Worm (Caenorhabditis elegans) whole organism, late embryonic: ENCODE results near the gene K03B8.6.

Source experiments
- T23F11.4 ChIP-seq: fragments of 200-800 bp; sonication (Bioruptor generic); optimal IDR thresholded peaks from 2 replicates; lab custom pipeline; 2018; ENCODE audit warnings: mild to moderate bottlenecking, missing genetic modification characterization, missing compliant biosample characterization
- ama-1 ChIP-seq: fragments of 150-350 bp; optimal IDR thresholded peaks from 2 replicates; lab custom pipeline; 2014
- ceh-30 ChIP-seq: fragments of 150-350 bp; optimal IDR thresholded peaks from 2 replicates; lab custom pipeline; 2014; ENCODE audit warnings: missing biosample characterization, missing genetic modification characterization
- ceh-6 ChIP-seq: fragments of 200-800 bp; sonication (Bioruptor generic); optimal IDR thresholded peaks from 2 replicates; lab custom pipeline; 2018; ENCODE audit warnings: mild to moderate bottlenecking, missing genetic modification characterization, missing compliant biosample characterization
- dmd-4 ChIP-seq: sonication (generic microtip); optimal IDR thresholded peaks from 2 replicates; lab custom pipeline; 2016; ENCODE audit warnings: borderline replicate concordance, missing genetic modification characterization, missing compliant biosample characterization
- hlh-13 ChIP-seq: fragments of 200-800 bp; sonication (Bioruptor generic); optimal IDR thresholded peaks from 2 replicates; lab custom pipeline; 2018; ENCODE audit warnings: mild to moderate bottlenecking, missing genetic modification characterization, missing compliant biosample characterization
- hlh-6 ChIP-seq: sonication (generic microtip); optimal IDR thresholded peaks from 2 replicates; lab custom pipeline; 2016; ENCODE audit warnings: missing genotype, missing genetic modification characterization, missing compliant biosample characterization
- hlh-8 ChIP-seq: sonication (generic microtip); optimal IDR thresholded peaks from 2 replicates; lab custom pipeline; 2016; ENCODE audit warnings: missing genotype, missing genetic modification characterization, missing compliant biosample characterization
- lim-6 ChIP-seq: sonication (generic microtip); optimal IDR thresholded peaks from 2 replicates; lab custom pipeline; 2016; ENCODE audit warnings: missing genetic modification characterization, missing compliant biosample characterization
- lin-11 ChIP-seq: fragments of 200-800 bp; sonication (Bioruptor generic); optimal IDR thresholded peaks from 2 replicates; lab custom pipeline; 2018; ENCODE audit warnings: mild to moderate bottlenecking, missing genetic modification characterization, missing compliant biosample characterization
- pat-9 ChIP-seq: fragments of 200-800 bp; sonication (Bioruptor generic); optimal IDR thresholded peaks from 2 replicates; lab custom pipeline; 2018; ENCODE audit warnings: mild to moderate bottlenecking, missing genetic modification characterization, moderate library complexity, missing compliant biosample characterization
- sdc-2 ChIP-seq: sonication (generic microtip); optimal IDR thresholded peaks from 2 replicates; lab custom pipeline; 2016; ENCODE audit warnings: missing genotype, missing genetic modification characterization, missing compliant biosample characterization

ce11 chrV:11436407-11436806 lies 29.0 kb downstream of the K03B8.6 start:
- no peak for TF ChIP-seq lim-6 (tag; lab: Kevin White, UChicago)
- no peak for TF ChIP-seq sdc-2
- TF ChIP-seq ceh-6 = no peak
- no peak for TF ChIP-seq T23F11.4 (GFP tag; lab: Kevin White, UChicago)
- no peak for TF ChIP-seq ama-1 (lab: Kevin White, UChicago)
- TF ChIP-seq dmd-4 (tag; lab: Kevin White, UChicago) = no peak
- TF ChIP-seq hlh-6 (tag; lab: Kevin White, UChicago) = no peak
- no peak for TF ChIP-seq hlh-13 (GFP tag; lab: Kevin White, UChicago)
- TF ChIP-seq lin-11 (tag; lab: Kevin White, UChicago) = no peak
- no peak for TF ChIP-seq pat-9
- TF ChIP-seq ceh-30 (tag; lab: Kevin White, UChicago) = no peak
- TF ChIP-seq hlh-8 (tag; lab: Kevin White, UChicago) = no peak
